Fruit fly (Drosophila melanogaster) S2 (cell line): ENCODE measurements around the gene Fancd2.

Source experiments
- CG8478 ChIP-seq: fragments of >200 bp; optimal IDR thresholded peaks from 2 replicates; lab custom pipeline; 2018
- CTCF ChIP-seq, 2 experiments: fragments of >200 bp; optimal IDR thresholded peaks; 2 replicates each; lab custom pipeline; 2018

DNA sequence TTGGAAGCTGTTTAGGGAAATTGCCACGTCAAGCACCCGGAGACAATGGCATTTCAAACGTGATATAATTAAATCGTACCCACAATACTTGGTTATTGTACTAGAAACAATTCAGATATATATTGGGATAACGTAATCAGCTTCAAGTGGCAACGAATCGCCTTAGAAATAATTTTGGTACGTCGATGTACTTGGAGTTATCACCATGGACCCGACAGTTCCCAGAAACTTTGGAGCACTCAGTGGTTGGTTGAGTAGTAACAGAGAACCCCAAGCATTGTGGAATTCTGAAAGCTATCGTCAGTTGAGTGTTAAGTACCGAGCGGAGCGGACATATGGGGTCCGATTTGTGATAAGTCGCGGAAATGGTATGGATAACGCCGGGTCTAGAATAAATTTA lies 25.9 kb upstream of the Fancd2 start, which contains the start of gene CG15695:
- TF ChIP-seq CG8478 (lab: Kevin White, UChicago): no peak
- no peak for TF ChIP-seq CTCF (optimal IDR thresholded peaks at IDR 0.05; lab: Kevin White, UChicago)
